Worm (Caenorhabditis elegans) whole organism, midembryonic: ENCODE data around the gene fbxa-48.

Experiments used
- T22C8.4 ChIP-seq: fragments of 200-800 bp; sonication (Bioruptor generic); IDR thresholded peaks from 2 replicates; pipeline ENCODE4 v1.3.6; 2022; ENCODE audit warnings: missing genetic modification characterization, missing compliant biosample characterization
- cog-1 ChIP-seq: sonication (generic microtip); optimal IDR thresholded peaks from 2 replicates; lab custom pipeline; 2016; ENCODE audit warnings: missing genetic modification characterization, missing compliant biosample characterization
- klf-2 ChIP-seq: fragments of 200-800 bp; sonication (Bioruptor generic); conservative IDR thresholded peaks from 2 replicates; pipeline ENCODE4 v1.3.6; 2022; ENCODE audit warnings: missing genetic modification reagents, missing genetic modification characterization, missing compliant biosample characterization
- med-1 ChIP-seq: sonication (generic microtip); optimal IDR thresholded peaks from 2 replicates; lab custom pipeline; 2017; ENCODE audit warnings: missing genetic modification characterization, mild to moderate bottlenecking, missing compliant biosample characterization, antibody characterized with exemption, missing genetic modification reagents; ENCODE audit not compliant: insufficient read depth
- ztf-23 ChIP-seq: fragments of 200-800 bp; sonication (Bioruptor generic); IDR thresholded peaks from 2 replicates; pipeline ENCODE4 v1.3.6; 2022; ENCODE audit warnings: missing genetic modification reagents, missing genetic modification characterization, missing compliant biosample characterization
- ztf-29 ChIP-seq: fragments of 200-800 bp; sonication (Bioruptor generic); IDR thresholded peaks from 2 replicates; pipeline ENCODE4 v1.3.6; 2022; ENCODE audit warnings: missing genetic modification reagents, missing genetic modification characterization, missing compliant biosample characterization

- TF ChIP-seq ztf-29 (GFP tag; lab: Robert Waterston, UW), result no peak
- TF ChIP-seq cog-1 (tag; lab: Kevin White, UChicago), result no peak
- TF ChIP-seq klf-2 (GFP tag; lab: Robert Waterston, UW), result no peak
- no peak for TF ChIP-seq T22C8.4 (GFP tag; lab: Robert Waterston, UW)
- TF ChIP-seq med-1 (GFP tag; lab: Kevin White, UChicago), result no peak
- no peak for TF ChIP-seq ztf-23 (GFP tag; lab: Robert Waterston, UW)
Measured at ce11 chrIII:2219408-2219807, 52.6 kb downstream of the fbxa-48 start, which contains the start of gene fbxa-12.
